Fruit fly (Drosophila melanogaster): ENCODE data around the gene Doc1.

- no peak for TF ChIP-seq cyc (GFP tag; optimal IDR thresholded peaks at IDR 0.05)
- TF ChIP-seq svp (GFP tag), result no peak
- TF ChIP-seq pdm3 (GFP tag; optimal IDR thresholded peaks at IDR 0.05), result no peak
Observed at dm6 chr3L:9054822-9055407, 13.7 kb downstream of the Doc1 start.

Measured in whole organism, prepupa.